Fruit fly (Drosophila melanogaster): ENCODE results near the gene TSG101.
A peak's percentile ranks its signal among the peaks of the same experiment; 100 is the strongest.

The TSG101 gene

dm6 chr3L:16862284-16862683 is 20.2 kb downstream of the TSG101 start, which contains the start of gene Rh4:
TSS of gene Rh4 (minus strand) at chr3L:16862517.
- TF ChIP-seq Rx (GFP tag; IDR thresholded peaks at IDR 0.05), result 0 out of 2 replicates have a peak, but pooled peaks have one; percentile 19
- TF ChIP-seq CG11456 (GFP tag; IDR thresholded peaks at IDR 0.05), result 0 out of 3 replicates have a peak, but pooled peaks have one; percentile 53
- TF ChIP-seq ci (GFP tag; IDR thresholded peaks at IDR 0.05), result peak; percentile 28; the same call in 1 of the 3 replicates
- TF ChIP-seq CG18599 (GFP tag; optimal IDR thresholded peaks at IDR 0.05), result no peak
- peak; percentile 7 for TF ChIP-seq CG8478 (optimal IDR thresholded peaks at IDR 0.05)
- no peak for TF ChIP-seq CG12155 (GFP tag; optimal IDR thresholded peaks at IDR 0.05)
- 0 out of 3 replicates have a peak, but pooled peaks have one; percentile 14 for TF ChIP-seq mld (GFP tag; IDR thresholded peaks at IDR 0.05; ENCODE audit: partially characterized antibody)
- TF ChIP-seq Sox100B (GFP tag; optimal IDR thresholded peaks at IDR 0.05), result no peak
- TF ChIP-seq CG4617 (GFP tag; optimal IDR thresholded peaks at IDR 0.05; ENCODE audit: borderline replicate concordance), result no peak
- 0 out of 2 replicates have a peak, but pooled peaks have one; percentile 5 for TF ChIP-seq CG13287 (GFP tag; IDR thresholded peaks at IDR 0.05; ENCODE audit: partially characterized antibody)
- TF ChIP-seq Opbp (GFP tag; IDR thresholded peaks at IDR 0.05; ENCODE audit: partially characterized antibody), result 0 out of 3 replicates have a peak, but pooled peaks have one; percentile 41
- no peak for TF ChIP-seq CG9609 (GFP tag; optimal IDR thresholded peaks at IDR 0.05)
- no peak for TF ChIP-seq CG32532 (GFP tag; IDR thresholded peaks at IDR 0.05)
- 0 out of 3 replicates have a peak, but pooled peaks have one; percentile 12 for TF ChIP-seq row (GFP tag; IDR thresholded peaks at IDR 0.05)
- peak; percentile 47 for TF ChIP-seq CG9932 (GFP tag; IDR thresholded peaks at IDR 0.05)
- TF ChIP-seq Bgb (GFP tag; IDR thresholded peaks at IDR 0.05; ENCODE audit: partially characterized antibody), result 0 out of 2 replicates have a peak, but pooled peaks have one; percentile 24
- no peak for TF ChIP-seq Eip74EF (GFP tag; optimal IDR thresholded peaks at IDR 0.05)
- no peak for TF ChIP-seq zf30C (GFP tag; optimal IDR thresholded peaks at IDR 0.05)
- TF ChIP-seq CG12299 (tag; optimal IDR thresholded peaks at IDR 0.05), result no peak
- TF ChIP-seq CG16779 (GFP tag; IDR thresholded peaks at IDR 0.05), result peak; percentile 23; the same call in 1 of the 2 replicates
- TF ChIP-seq Optix (GFP tag; IDR thresholded peaks at IDR 0.05), result 0 out of 3 replicates have a peak, but pooled peaks have one; percentile 24
- peak; percentile 9; the same call in 1 of the 2 replicates for TF ChIP-seq CG11696 (GFP tag; IDR thresholded peaks at IDR 0.05)
- no peak for TF ChIP-seq CG32767 (GFP tag; IDR thresholded peaks at IDR 0.05)
- TF ChIP-seq Med (GFP tag), result peak; percentile 70
- TF ChIP-seq CG14965 (GFP tag; optimal IDR thresholded peaks at IDR 0.05; ENCODE audit: borderline replicate concordance), result no peak
- no peak for TF ChIP-seq CG8359 (GFP tag; optimal IDR thresholded peaks at IDR 0.05; ENCODE audit: borderline replicate concordance)
- TF ChIP-seq Doc3 (GFP tag; IDR thresholded peaks at IDR 0.05; ENCODE audit: partially characterized antibody), result no peak
- TF ChIP-seq Max (GFP tag; optimal IDR thresholded peaks at IDR 0.05), result no peak
- no peak for TF ChIP-seq CG2120 (GFP tag; optimal IDR thresholded peaks at IDR 0.05)
- no peak for TF ChIP-seq CG11085 (GFP tag; IDR thresholded peaks at IDR 0.05)
- no peak for TF ChIP-seq Mes4 (GFP tag; optimal IDR thresholded peaks at IDR 0.05)
- peak in 1 of 2 experiments; percentile 77 for TF ChIP-seq Pdp1 (GFP tag; optimal IDR thresholded peaks at IDR 0.05)
- no peak for TF ChIP-seq Meics (GFP tag; optimal IDR thresholded peaks at IDR 0.05)

dm6 chr3L:16862958-16863357 is 20.9 kb downstream of the TSG101 start, which contains the start of gene CG9951:
TSS of gene CG9951 (plus strand) at chr3L:16863164.
- TF ChIP-seq bab2 (GFP tag; optimal IDR thresholded peaks at IDR 0.05) (no peak), hbn (GFP tag; IDR thresholded peaks at IDR 0.05; ENCODE audit: partially characterized antibody) (peak; percentile 41; the same call in 1 of the 2 replicates), CG6254 (GFP tag; optimal IDR thresholded peaks at IDR 0.05) (no peak), Dp (GFP tag; optimal IDR thresholded peaks at IDR 0.05) (peak; percentile 94), Med (GFP tag) (peak; percentile 69), trem (tag; optimal IDR thresholded peaks at IDR 0.05) (peak; percentile 22), sqz (GFP tag; optimal IDR thresholded peaks at IDR 0.05) (peak; percentile 87), CG2116 (GFP tag; optimal IDR thresholded peaks at IDR 0.05) (peak; percentile 43), B-H2 (GFP tag; optimal IDR thresholded peaks at IDR 0.05) (no peak), CG8359 (GFP tag; optimal IDR thresholded peaks at IDR 0.05; ENCODE audit: borderline replicate concordance) (no peak), YL-1 (GFP tag; optimal IDR thresholded peaks at IDR 0.05) (peak; percentile 12), gfzf (GFP tag; optimal IDR thresholded peaks at IDR 0.05) (peak; percentile 26), CG14667 (GFP tag; IDR thresholded peaks at IDR 0.05) (no peak), nau (GFP tag; optimal IDR thresholded peaks at IDR 0.05) (no peak), eyg (GFP tag; optimal IDR thresholded peaks at IDR 0.05) (no peak), vfl (GFP tag; optimal IDR thresholded peaks at IDR 0.05) (no peak), CG7745 (tag; optimal IDR thresholded peaks at IDR 0.05) (no peak), Doc2 (GFP tag; IDR thresholded peaks at IDR 0.05) (no peak), Six4 (GFP tag; optimal IDR thresholded peaks at IDR 0.05) (no peak)
